Worm (Caenorhabditis elegans) whole organism, L3 larva: ENCODE measurements around the gene srg-5.
A peak's percentile ranks its signal among the peaks of the same experiment; 100 is the strongest.

Source experiments
- R02D3.7 ChIP-seq: fragments of 150-350 bp; optimal IDR thresholded peaks from 2 replicates; lab custom pipeline; 2014; ENCODE audit warnings: missing biosample characterization, missing genetic modification characterization
- ZK546.5 ChIP-seq: sonication (generic microtip); optimal IDR thresholded peaks from 2 replicates; lab custom pipeline; 2017; ENCODE audit warnings: missing biosample characterization, missing genetic modification characterization
- aly-2 ChIP-seq: fragments of 150-350 bp; optimal IDR thresholded peaks from 2 replicates; lab custom pipeline; 2014; ENCODE audit warnings: missing biosample characterization, missing genetic modification characterization
- ama-1 ChIP-seq: fragments of 150-350 bp; optimal IDR thresholded peaks from 2 replicates; lab custom pipeline; 2018
- ceh-16 ChIP-seq: sonication (generic microtip); optimal IDR thresholded peaks from 2 replicates; lab custom pipeline; 2017; ENCODE audit warnings: missing biosample characterization, missing genetic modification characterization
- ceh-28 ChIP-seq: fragments of 150-350 bp; optimal IDR thresholded peaks from 2 replicates; lab custom pipeline; 2014; ENCODE audit warnings: missing biosample characterization, missing genetic modification reagents, missing genetic modification characterization
- ceh-82 ChIP-seq: fragments of 150-350 bp; optimal IDR thresholded peaks from 2 replicates; lab custom pipeline; 2014; ENCODE audit warnings: missing biosample characterization, missing genetic modification characterization
- ceh-9 ChIP-seq: sonication (generic microtip); optimal IDR thresholded peaks from 2 replicates; lab custom pipeline; 2018; ENCODE audit warnings: missing biosample characterization, missing genetic modification characterization
- daf-12 ChIP-seq: fragments of 150-350 bp; optimal IDR thresholded peaks from 2 replicates; lab custom pipeline; 2014; ENCODE audit warnings: missing biosample characterization, missing genetic modification reagents, missing genetic modification characterization
- egl-27 ChIP-seq: sonication (generic microtip); optimal IDR thresholded peaks from 4 replicates; lab custom pipeline; 2017; ENCODE audit warnings: missing biosample characterization, missing genetic modification reagents, missing genetic modification characterization
- egl-5 ChIP-seq: fragments of 150-350 bp; optimal IDR thresholded peaks from 2 replicates; lab custom pipeline; 2017; ENCODE audit warnings: missing biosample characterization, missing genetic modification reagents, missing genetic modification characterization, inconsistent platforms
- elt-1 ChIP-seq: fragments of 150-350 bp; optimal IDR thresholded peaks from 2 replicates; lab custom pipeline; 2014; ENCODE audit warnings: missing biosample characterization, missing genetic modification characterization
- elt-2 ChIP-seq: sonication (generic microtip); optimal IDR thresholded peaks from 2 replicates; lab custom pipeline; 2016; ENCODE audit warnings: missing genetic modification reagents, mild to moderate bottlenecking, missing genetic modification characterization, missing compliant biosample characterization
- elt-3 ChIP-seq, 3 experiments: fragments of 150-350 bp in 1 of 3; sonication (generic microtip) in 2 of 3; optimal IDR thresholded peaks; 2 replicates in 2 of 3; 4 replicates in 1 of 3; lab custom pipeline; 2014 to 2017; ENCODE audit warnings: missing biosample characterization in 3 of 3, missing genetic modification characterization in 3 of 3
- eor-1 ChIP-seq, 2 experiments: fragments of 150-350 bp; optimal IDR thresholded peaks; 2 replicates each; lab custom pipeline; 2014 to 2018; ENCODE audit warnings: missing biosample characterization in 2 of 2, missing genetic modification characterization in 2 of 2
- fkh-10 ChIP-seq: sonication (generic microtip); optimal IDR thresholded peaks from 2 replicates; lab custom pipeline; 2017; ENCODE audit warnings: missing biosample characterization, missing genetic modification reagents, missing genetic modification characterization
- fkh-2 ChIP-seq: fragments of 150-350 bp; optimal IDR thresholded peaks from 2 replicates; lab custom pipeline; 2014; ENCODE audit warnings: missing biosample characterization, missing genetic modification reagents, missing genetic modification characterization
- fos-1 ChIP-seq: fragments of 150-350 bp; optimal IDR thresholded peaks from 2 replicates; lab custom pipeline; 2014; ENCODE audit warnings: missing biosample characterization, missing genetic modification characterization
- hmg-11 ChIP-seq: sonication (generic microtip); optimal IDR thresholded peaks from 2 replicates; lab custom pipeline; 2016; ENCODE audit warnings: missing genetic modification characterization, missing compliant biosample characterization
- jun-1 ChIP-seq: fragments of 150-350 bp; optimal IDR thresholded peaks from 2 replicates; lab custom pipeline; 2014; ENCODE audit warnings: missing biosample characterization, missing genetic modification reagents, missing genetic modification characterization
- lin-15B ChIP-seq: fragments of 150-350 bp; optimal IDR thresholded peaks from 2 replicates; lab custom pipeline; 2014; ENCODE audit warnings: missing biosample characterization, missing genetic modification characterization
- lin-39 ChIP-seq: fragments of 150-350 bp; optimal IDR thresholded peaks from 2 replicates; lab custom pipeline; 2018; ENCODE audit warnings: missing biosample characterization, missing genetic modification reagents, missing genetic modification characterization
- lsy-12 ChIP-seq: sonication (generic microtip); optimal IDR thresholded peaks from 2 replicates; lab custom pipeline; 2016; ENCODE audit warnings: mild to moderate bottlenecking, missing genetic modification characterization, missing compliant biosample characterization
- mdl-1 ChIP-seq: fragments of 150-350 bp; optimal IDR thresholded peaks from 2 replicates; lab custom pipeline; 2014; ENCODE audit warnings: missing biosample characterization, missing genetic modification characterization
- mml-1 ChIP-seq: fragments of 150-350 bp; sonication (generic microtip); optimal IDR thresholded peaks from 3 replicates; lab custom pipeline; 2014; ENCODE audit warnings: missing biosample characterization, missing genetic modification characterization
- nfya-1 ChIP-seq: sonication (generic microtip); optimal IDR thresholded peaks from 2 replicates; lab custom pipeline; 2017; ENCODE audit warnings: missing genetic modification characterization, mild to moderate bottlenecking, missing compliant biosample characterization, antibody characterized with exemption, moderate library complexity; ENCODE audit not compliant: insufficient read depth
- nhr-11 ChIP-seq: fragments of 150-350 bp; optimal IDR thresholded peaks from 2 replicates; lab custom pipeline; 2014; ENCODE audit warnings: missing biosample characterization, missing genetic modification characterization
- nhr-12 ChIP-seq: fragments of 150-350 bp; optimal IDR thresholded peaks from 2 replicates; lab custom pipeline; 2014; ENCODE audit warnings: missing biosample characterization, missing genetic modification characterization
- nhr-23 ChIP-seq: fragments of 150-350 bp; optimal IDR thresholded peaks from 2 replicates; lab custom pipeline; 2014; ENCODE audit warnings: missing biosample characterization, missing genetic modification reagents, missing genetic modification characterization
- nhr-237 ChIP-seq: fragments of 150-350 bp; optimal IDR thresholded peaks from 2 replicates; lab custom pipeline; 2014; ENCODE audit warnings: missing biosample characterization, missing genetic modification characterization
- nhr-25 ChIP-seq: sonication (generic microtip); optimal IDR thresholded peaks from 2 replicates; lab custom pipeline; 2017; ENCODE audit warnings: missing biosample characterization, missing genetic modification characterization
- nhr-28 ChIP-seq: fragments of 150-350 bp; optimal IDR thresholded peaks from 2 replicates; lab custom pipeline; 2014; ENCODE audit warnings: missing biosample characterization, missing genetic modification characterization
- nhr-43 ChIP-seq: sonication (generic microtip); optimal IDR thresholded peaks from 2 replicates; lab custom pipeline; 2016; ENCODE audit warnings: mild to moderate bottlenecking, missing genetic modification characterization, missing compliant biosample characterization; ENCODE audit not compliant: poor library complexity, severe bottlenecking
- nhr-67 ChIP-seq: fragments of 150-350 bp; optimal IDR thresholded peaks from 2 replicates; lab custom pipeline; 2014; ENCODE audit warnings: missing biosample characterization, missing genetic modification characterization
- nhr-76 ChIP-seq: fragments of 150-350 bp; sonication (generic microtip); optimal IDR thresholded peaks from 5 replicates; lab custom pipeline; 2014; ENCODE audit warnings: missing biosample characterization, missing genetic modification characterization
- nhr-77 ChIP-seq: fragments of 150-350 bp; optimal IDR thresholded peaks from 2 replicates; lab custom pipeline; 2014; ENCODE audit warnings: missing biosample characterization, missing genetic modification characterization
- pha-4 ChIP-seq: fragments of 150-350 bp; optimal IDR thresholded peaks from 2 replicates; lab custom pipeline; 2014; ENCODE audit warnings: missing biosample characterization, missing genetic modification reagents, missing genetic modification characterization
- pqm-1 ChIP-seq: fragments of 150-350 bp; optimal IDR thresholded peaks from 2 replicates; lab custom pipeline; 2017; ENCODE audit warnings: missing biosample characterization, missing genetic modification characterization, inconsistent platforms
- sea-2 ChIP-seq: fragments of 150-350 bp; sonication (generic microtip); optimal IDR thresholded peaks from 4 replicates; lab custom pipeline; 2014; ENCODE audit warnings: missing biosample characterization, missing genetic modification reagents, missing genetic modification characterization
- skn-1 ChIP-seq: fragments of 150-350 bp; optimal IDR thresholded peaks from 2 replicates; lab custom pipeline; 2014; ENCODE audit warnings: missing biosample characterization, missing genetic modification characterization
- snpc-4 ChIP-seq: fragments of 150-350 bp; optimal IDR thresholded peaks from 2 replicates; lab custom pipeline; 2014; ENCODE audit warnings: missing biosample characterization, missing genetic modification characterization
- tbx-2 ChIP-seq: sonication (generic microtip); optimal IDR thresholded peaks from 2 replicates; lab custom pipeline; 2016; ENCODE audit warnings: mild to moderate bottlenecking, missing genetic modification characterization, missing compliant biosample characterization
- unc-39 ChIP-seq: sonication (generic microtip); optimal IDR thresholded peaks from 4 replicates; lab custom pipeline; 2017; ENCODE audit warnings: missing biosample characterization, missing genetic modification characterization
- unc-62 ChIP-seq: fragments of 150-350 bp; sonication (generic microtip); optimal IDR thresholded peaks from 4 replicates; lab custom pipeline; 2014; ENCODE audit warnings: missing biosample characterization, missing genetic modification reagents, missing genetic modification characterization
- zag-1 ChIP-seq: fragments of 150-350 bp; optimal IDR thresholded peaks from 2 replicates; lab custom pipeline; 2014; ENCODE audit warnings: missing biosample characterization, missing genetic modification characterization
- ztf-11 ChIP-seq: fragments of 150-350 bp; optimal IDR thresholded peaks from 2 replicates; lab custom pipeline; 2014; ENCODE audit warnings: missing biosample characterization, missing genetic modification characterization
- ztf-4 ChIP-seq: fragments of 150-350 bp; optimal IDR thresholded peaks from 2 replicates; lab custom pipeline; 2014; ENCODE audit warnings: missing biosample characterization, missing genetic modification characterization

srg-5 gene

ce11 chrIII:6279453-6279852 lies 15.1 kb upstream of the srg-5 start:
- TF ChIP-seq nhr-28 (tag; lab: Kevin White, UChicago) (no peak), nhr-12 (tag; lab: Kevin White, UChicago) (no peak), nfya-1 (no peak), ceh-16 (tag; lab: Kevin White, UChicago) (no peak), egl-5 (tag; lab: Kevin White, UChicago) (no peak), nhr-43 (no peak), unc-39 (tag; lab: Kevin White, UChicago) (no peak), ceh-28 (tag; lab: Kevin White, UChicago) (no peak), elt-3 (tag; optimal IDR thresholded peaks at IDR 0.05; lab: Kevin White, UChicago) (no peak), lsy-12 (tag; lab: Kevin White, UChicago) (no peak), zag-1 (no peak), tbx-2 (tag; lab: Kevin White, UChicago) (no peak), skn-1 (no peak), mdl-1 (tag; lab: Kevin White, UChicago) (no peak), daf-12 (no peak), snpc-4 (tag; lab: Kevin White, UChicago) (no peak), fkh-10 (GFP tag; lab: Kevin White, UChicago) (no peak), jun-1 (tag; lab: Kevin White, UChicago) (no peak)

- TF ChIP-seq ceh-28 (tag; lab: Kevin White, UChicago) (peak; percentile 59), unc-39 (tag; lab: Kevin White, UChicago) (no peak), fkh-2 (tag; lab: Kevin White, UChicago) (no peak), zag-1 (no peak), ztf-11 (no peak), daf-12 (no peak), mdl-1 (tag; lab: Kevin White, UChicago) (peak; percentile 78), nhr-28 (tag; lab: Kevin White, UChicago) (no peak), nhr-43 (peak; percentile 22), unc-62 (no peak), nhr-11 (tag; lab: Kevin White, UChicago) (no peak), ceh-16 (tag; lab: Kevin White, UChicago) (no peak), nhr-25 (no peak), lin-15B (no peak), nhr-76 (tag; lab: Kevin White, UChicago) (no peak), elt-1 (tag; lab: Kevin White, UChicago) (no peak), sea-2 (GFP tag; lab: Kevin White, UChicago) (no peak), nhr-77 (no peak), nhr-67 (tag; lab: Kevin White, UChicago) (no peak), nfya-1 (peak; percentile 73), elt-2 (peak; percentile 44), nhr-12 (tag; lab: Kevin White, UChicago) (no peak), snpc-4 (tag; lab: Kevin White, UChicago) (no peak), pha-4 (tag; lab: Kevin White, UChicago) (peak; percentile 62), nhr-23 (tag; lab: Kevin White, UChicago) (peak; percentile 6), pqm-1 (tag; lab: Kevin White, UChicago) (no peak), ZK546.5 (no peak), R02D3.7 (tag; lab: Kevin White, UChicago) (peak; percentile 21), ama-1 (lab: Kevin White, UChicago) (no peak), jun-1 (tag; lab: Kevin White, UChicago) (no peak), ceh-82 (peak; percentile 14), skn-1 (peak; percentile 3), mml-1 (tag; lab: Kevin White, UChicago) (no peak), fkh-10 (GFP tag; lab: Kevin White, UChicago) (no peak), hmg-11 (tag; lab: Kevin White, UChicago) (no peak), ztf-4 (no peak), egl-27 (tag; lab: Kevin White, UChicago) (no peak), eor-1 (tag; optimal IDR thresholded peaks at IDR 0.05; lab: Kevin White, UChicago) (no peak), elt-3 (tag; optimal IDR thresholded peaks at IDR 0.05; lab: Kevin White, UChicago) (no peak), ceh-9 (tag; lab: Kevin White, UChicago) (no peak), lsy-12 (tag; lab: Kevin White, UChicago) (no peak), egl-5 (tag; lab: Kevin White, UChicago) (no peak), aly-2 (tag; lab: Kevin White, UChicago) (no peak), fos-1 (tag; lab: Kevin White, UChicago) (no peak), lin-39 (no peak), tbx-2 (tag; lab: Kevin White, UChicago) (no peak), nhr-237 (no peak)
Observed at ce11 chrIII:6278301-6278827, 14.0 kb upstream of the srg-5 start, which contains the start of gene C18F10.7. TSS of gene C18F10.7 (minus strand) at chrIII:6278351.
